Fruit fly (Drosophila melanogaster): ENCODE data around the gene nwk.

- TF ChIP-seq lola (GFP tag; optimal IDR thresholded peaks at IDR 0.05) (no peak), CG9705 (GFP tag; optimal IDR thresholded peaks at IDR 0.05) (no peak), OdsH (GFP tag; optimal IDR thresholded peaks at IDR 0.05) (no peak), dmrt93B (GFP tag; optimal IDR thresholded peaks at IDR 0.05) (no peak), Hr78 (GFP tag; optimal IDR thresholded peaks at IDR 0.05) (no peak), GATAd (GFP tag; optimal IDR thresholded peaks at IDR 0.05) (no peak), psq (GFP tag; optimal IDR thresholded peaks at IDR 0.05) (no peak), Abd-B (GFP tag; optimal IDR thresholded peaks at IDR 0.05) (no peak), foxo (GFP tag; optimal IDR thresholded peaks at IDR 0.05) (no peak), ey (GFP tag; optimal IDR thresholded peaks at IDR 0.05) (no peak), dsf (GFP tag; optimal IDR thresholded peaks at IDR 0.05; ENCODE audit: borderline replicate concordance) (no peak), pan (optimal IDR thresholded peaks at IDR 0.05) (no peak), tai (GFP tag; optimal IDR thresholded peaks at IDR 0.05) (no peak), woc (GFP tag; optimal IDR thresholded peaks at IDR 0.05) (no peak)
Observed at dm6 chr3L:9129583-9130146, 8.0 kb upstream of the nwk start.
